Worm (Caenorhabditis elegans) whole organism, L2 larva: ENCODE data around the gene T09A5.15.

Experiments used
- C34F6.9 ChIP-seq: fragments of 150-350 bp; optimal IDR thresholded peaks from 2 replicates; lab custom pipeline; 2014; ENCODE audit warnings: missing biosample characterization, missing genetic modification characterization
- F13H6.1 ChIP-seq: sonication (generic microtip); optimal IDR thresholded peaks from 2 replicates; lab custom pipeline; 2016; ENCODE audit warnings: missing genetic modification characterization, missing compliant biosample characterization
- ZK546.5 ChIP-seq: sonication (generic microtip); optimal IDR thresholded peaks from 2 replicates; lab custom pipeline; 2017; ENCODE audit warnings: missing biosample characterization, missing genetic modification characterization
- ama-1 ChIP-seq: fragments of 150-350 bp; optimal IDR thresholded peaks from 2 replicates; lab custom pipeline; 2018; ENCODE audit warnings: inconsistent platforms
- ceh-82 ChIP-seq: fragments of 150-350 bp; optimal IDR thresholded peaks from 2 replicates; lab custom pipeline; 2014; ENCODE audit warnings: missing biosample characterization, missing genetic modification characterization
- crh-2 ChIP-seq: sonication (generic microtip); optimal IDR thresholded peaks from 2 replicates; lab custom pipeline; 2017; ENCODE audit warnings: missing biosample characterization, missing genetic modification characterization
- elt-3 ChIP-seq: sonication (generic microtip); optimal IDR thresholded peaks from 2 replicates; lab custom pipeline; 2017; ENCODE audit warnings: missing biosample characterization, missing genetic modification characterization
- fos-1 ChIP-seq: fragments of 150-350 bp; optimal IDR thresholded peaks from 2 replicates; lab custom pipeline; 2014; ENCODE audit warnings: missing biosample characterization, missing genetic modification characterization
- gmeb-1 ChIP-seq: fragments of 150-350 bp; optimal IDR thresholded peaks from 2 replicates; lab custom pipeline; 2014; ENCODE audit warnings: missing biosample characterization, missing genetic modification characterization
- lin-11 ChIP-seq: fragments of 150-350 bp; sonication (generic microtip); optimal IDR thresholded peaks from 2 replicates; lab custom pipeline; 2014; ENCODE audit warnings: missing biosample characterization, missing genetic modification characterization, inconsistent platforms, mixed read lengths
- lin-13 ChIP-seq: fragments of 150-350 bp; optimal IDR thresholded peaks from 2 replicates; lab custom pipeline; 2014; ENCODE audit warnings: missing biosample characterization, missing genetic modification reagents, missing genetic modification characterization
- lin-39 ChIP-seq: fragments of 150-350 bp; optimal IDR thresholded peaks from 2 replicates; lab custom pipeline; 2014; ENCODE audit warnings: missing biosample characterization, missing genetic modification reagents, missing genetic modification characterization
- lsy-2 ChIP-seq, 2 experiments: fragments of 150-350 bp in 1 of 2; sonication (generic microtip) in 1 of 2; optimal IDR thresholded peaks; 2 replicates each; lab custom pipeline; 2014 to 2017; ENCODE audit warnings: missing biosample characterization in 2 of 2, missing genetic modification characterization in 2 of 2
- mbf-1 ChIP-seq: sonication (generic microtip); optimal IDR thresholded peaks from 2 replicates; lab custom pipeline; 2017; ENCODE audit warnings: missing biosample characterization, missing genetic modification characterization
- nhr-10 ChIP-seq: sonication (generic microtip); optimal IDR thresholded peaks from 2 replicates; lab custom pipeline; 2017; ENCODE audit warnings: missing biosample characterization, missing genetic modification characterization
- nhr-129 ChIP-seq: fragments of 150-350 bp; optimal IDR thresholded peaks from 2 replicates; lab custom pipeline; 2014; ENCODE audit warnings: missing biosample characterization, missing genetic modification characterization
- nhr-21 ChIP-seq: fragments of 150-350 bp; optimal IDR thresholded peaks from 2 replicates; lab custom pipeline; 2014; ENCODE audit warnings: missing biosample characterization, missing genetic modification characterization
- nhr-23 ChIP-seq: fragments of 150-350 bp; optimal IDR thresholded peaks from 2 replicates; lab custom pipeline; 2014; ENCODE audit warnings: missing biosample characterization, missing genetic modification reagents, missing genetic modification characterization
- nhr-25 ChIP-seq: fragments of 150-350 bp; sonication (generic microtip); optimal IDR thresholded peaks from 3 replicates; lab custom pipeline; 2014; ENCODE audit warnings: missing biosample characterization, missing genetic modification characterization
- nhr-77 ChIP-seq: fragments of 150-350 bp; optimal IDR thresholded peaks from 2 replicates; lab custom pipeline; 2014; ENCODE audit warnings: missing biosample characterization, missing genetic modification characterization
- sem-4 ChIP-seq: fragments of 150-350 bp; optimal IDR thresholded peaks from 2 replicates; lab custom pipeline; 2014; ENCODE audit warnings: missing biosample characterization, missing genetic modification reagents, missing genetic modification characterization
- skn-1 ChIP-seq: sonication (generic microtip); optimal IDR thresholded peaks from 2 replicates; lab custom pipeline; 2017; ENCODE audit warnings: missing biosample characterization, missing genetic modification characterization
- sma-3 ChIP-seq: sonication (generic microtip); optimal IDR thresholded peaks from 2 replicates; lab custom pipeline; 2016; ENCODE audit warnings: missing genetic modification reagents, missing genetic modification characterization, missing compliant biosample characterization
- sma-9 ChIP-seq, 2 experiments: fragments of 150-350 bp in 1 of 2; sonication (generic microtip) in 1 of 2; optimal IDR thresholded peaks; 2 replicates each; lab custom pipeline; 2014 to 2016; ENCODE audit warnings: missing genetic modification characterization in 2 of 2, mild to moderate bottlenecking in 1 of 2, missing biosample characterization in 1 of 2, missing compliant biosample characterization in 1 of 2, missing genetic modification reagents in 1 of 2, moderate library complexity in 1 of 2
- snpc-4 ChIP-seq: fragments of 150-350 bp; optimal IDR thresholded peaks from 2 replicates; lab custom pipeline; 2014; ENCODE audit warnings: missing biosample characterization, missing genetic modification characterization
- unc-55 ChIP-seq: fragments of 150-350 bp; sonication (generic microtip); optimal IDR thresholded peaks from 3 replicates; lab custom pipeline; 2014; ENCODE audit warnings: missing biosample characterization, missing genetic modification reagents, missing genetic modification characterization
- zag-1 ChIP-seq: fragments of 150-350 bp; optimal IDR thresholded peaks from 2 replicates; lab custom pipeline; 2014; ENCODE audit warnings: missing biosample characterization, missing genetic modification characterization
- ztf-1 ChIP-seq: fragments of 200-800 bp; sonication (Bioruptor generic); conservative IDR thresholded peaks from 2 replicates; pipeline ENCODE4 v1.3.6; 2022; ENCODE audit warnings: missing genetic modification characterization, missing compliant biosample characterization
- ztf-11 ChIP-seq: sonication (generic microtip); optimal IDR thresholded peaks from 2 replicates; lab custom pipeline; 2017; ENCODE audit warnings: missing biosample characterization, missing genetic modification characterization

The T09A5.15 gene

DNA sequence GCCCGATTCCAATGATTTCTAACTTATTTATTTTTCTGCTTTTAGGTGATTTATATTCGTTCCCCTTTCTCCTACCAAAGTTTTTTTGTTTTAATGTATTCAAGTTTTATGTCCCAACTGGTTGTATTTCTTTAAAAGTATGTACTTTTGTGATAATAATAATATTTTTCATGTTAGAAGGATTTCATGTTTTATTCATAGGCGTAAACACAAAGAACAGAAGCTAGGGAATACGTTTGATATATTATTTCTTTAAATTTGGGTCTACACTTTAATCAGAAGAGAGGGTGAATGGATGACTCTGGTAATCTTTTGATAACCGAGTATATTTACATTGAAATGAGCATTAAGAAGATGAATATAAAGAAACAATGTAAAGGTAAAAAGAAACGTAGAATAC is 8.3 kb downstream of the T09A5.15 start:
- TF ChIP-seq nhr-129 (tag; lab: Kevin White, UChicago) = no peak
- peak; percentile 40 for TF ChIP-seq nhr-25

DNA sequence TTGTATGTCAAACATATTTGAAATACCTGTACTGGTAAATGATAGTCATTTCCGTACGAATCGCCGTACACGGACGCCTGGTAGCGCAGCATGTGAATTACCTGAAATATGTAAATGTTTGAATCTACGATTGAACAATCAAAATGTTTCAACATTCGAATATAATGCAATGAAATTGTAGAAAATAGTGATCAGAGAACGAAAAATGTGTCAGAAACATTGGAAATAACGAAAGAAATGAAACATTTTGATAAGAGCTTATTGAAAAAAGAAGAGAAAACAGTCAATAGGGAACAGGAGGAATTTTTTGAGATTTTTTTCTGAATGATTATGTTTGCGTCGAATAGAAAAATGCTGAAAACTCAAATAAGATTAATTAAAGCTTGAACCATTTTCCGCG is 12.3 kb downstream of the T09A5.15 start, which contains the start of gene ztf-17:
TSS of gene ztf-17 (minus strand) at position 101 of the 400 bp plus-strand sequence.
- TF ChIP-seq mbf-1 (tag; lab: Kevin White, UChicago) = no peak
- no peak for TF ChIP-seq unc-55 (GFP tag; lab: Kevin White, UChicago)
- no peak for TF ChIP-seq ztf-1 (GFP tag; lab: Robert Waterston, UW)
- no peak for TF ChIP-seq sma-9 (GFP tag; optimal IDR thresholded peaks at IDR 0.05; lab: Kevin White, UChicago)
- no peak for TF ChIP-seq sma-9 (tag; optimal IDR thresholded peaks at IDR 0.05; lab: Kevin White, UChicago)
- TF ChIP-seq nhr-25 = no peak
- TF ChIP-seq elt-3 (tag; lab: Kevin White, UChicago) = no peak
- no peak for TF ChIP-seq snpc-4 (tag; lab: Kevin White, UChicago)
- no peak for TF ChIP-seq ZK546.5 (tag; lab: Kevin White, UChicago)
- no peak for TF ChIP-seq sem-4
- TF ChIP-seq nhr-10 (tag; lab: Kevin White, UChicago) = no peak
- TF ChIP-seq lsy-2 (tag; optimal IDR thresholded peaks at IDR 0.05; lab: Kevin White, UChicago) = no peak
- TF ChIP-seq skn-1 = no peak
- TF ChIP-seq lin-13 (GFP tag; lab: Kevin White, UChicago) = no peak
- no peak for TF ChIP-seq lin-39 (tag; lab: Kevin White, UChicago)
- no peak for TF ChIP-seq zag-1 (tag; lab: Kevin White, UChicago)
- TF ChIP-seq, all 48 proteins: peak for 0

DNA sequence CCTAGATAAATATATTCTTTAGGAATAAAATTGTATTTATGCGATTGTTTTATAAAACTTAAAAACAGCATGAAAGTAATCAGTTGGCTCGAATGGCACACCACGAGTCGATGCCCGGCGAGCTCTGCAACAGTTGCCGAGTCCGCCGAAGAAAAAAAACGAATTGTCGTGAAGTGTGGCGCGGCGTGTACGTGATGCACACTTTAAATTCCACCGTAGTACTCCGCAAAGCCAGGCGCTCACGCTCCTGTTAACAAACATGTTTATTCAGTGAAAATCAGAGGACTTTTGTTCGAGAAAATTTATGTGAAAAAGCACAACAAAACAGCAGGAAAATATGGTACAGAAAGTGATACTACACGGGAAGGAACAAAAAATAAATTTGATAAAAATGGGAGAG is 12.9 kb downstream of the T09A5.15 start:
- peak; percentile 75 for TF ChIP-seq unc-55 (GFP tag; lab: Kevin White, UChicago)
- TF ChIP-seq C34F6.9 (tag; lab: Kevin White, UChicago) = peak; percentile 53
- peak; percentile 78 for TF ChIP-seq nhr-129 (tag; lab: Kevin White, UChicago)
- peak; percentile 30 for TF ChIP-seq sma-3 (GFP tag; lab: Kevin White, UChicago)
- TF ChIP-seq fos-1 (tag; lab: Kevin White, UChicago) = peak; percentile 21
- TF ChIP-seq zag-1 (tag; lab: Kevin White, UChicago) = peak; percentile 24
- no peak for TF ChIP-seq ceh-82
- peak; percentile 21 for TF ChIP-seq crh-2 (tag; lab: Kevin White, UChicago)
- no peak for TF ChIP-seq lin-11 (tag; lab: Kevin White, UChicago)
- peak; percentile 81 to 97 for TF ChIP-seq lsy-2 (tag; optimal IDR thresholded peaks at IDR 0.05; lab: Kevin White, UChicago)
- TF ChIP-seq F13H6.1 = peak; percentile 17
- TF ChIP-seq lin-13 (GFP tag; lab: Kevin White, UChicago) = no peak
- peak; percentile 13 for TF ChIP-seq nhr-25

DNA sequence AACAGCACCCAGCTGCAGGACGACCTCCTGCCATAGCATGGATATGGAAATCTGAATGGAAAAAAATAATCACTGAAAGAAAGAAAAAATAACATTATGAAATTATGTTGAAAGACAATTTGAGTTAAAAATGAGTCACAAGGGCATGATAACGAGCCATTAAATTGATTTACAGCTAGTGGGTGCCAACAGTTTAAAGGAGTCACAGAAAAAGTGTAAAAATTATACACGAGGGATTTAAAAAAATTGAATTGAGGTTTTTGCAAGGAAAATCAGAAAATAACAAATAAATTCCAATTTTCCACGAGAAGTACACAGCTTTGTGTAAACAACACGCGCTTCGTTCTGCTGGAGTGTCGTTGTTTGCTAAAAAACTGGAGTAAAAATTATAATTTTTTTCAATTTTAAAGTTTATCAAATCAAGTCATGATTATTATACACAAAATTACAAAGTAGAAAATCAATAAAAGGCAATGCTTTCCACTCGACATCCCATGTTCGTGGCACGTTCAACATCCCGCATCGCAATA is 16.1 kb downstream of the T09A5.15 start, which contains the start of gene T01H3.3:
TSS of gene T01H3.3 (minus strand) at position 51 of the 530 bp plus-strand sequence.
- TF ChIP-seq crh-2 (tag; lab: Kevin White, UChicago) = peak; percentile 39
- peak; percentile 77 for TF ChIP-seq unc-55 (GFP tag; lab: Kevin White, UChicago)
- TF ChIP-seq lin-11 (tag; lab: Kevin White, UChicago) = peak; percentile 11
- TF ChIP-seq gmeb-1 = peak; percentile 16
- no peak for TF ChIP-seq F13H6.1
- TF ChIP-seq fos-1 (tag; lab: Kevin White, UChicago) = no peak
- TF ChIP-seq nhr-129 (tag; lab: Kevin White, UChicago) = peak; percentile 36
- peak; percentile 32 for TF ChIP-seq sma-9 (GFP tag; optimal IDR thresholded peaks at IDR 0.05; lab: Kevin White, UChicago)
- TF ChIP-seq sma-9 (tag; optimal IDR thresholded peaks at IDR 0.05; lab: Kevin White, UChicago) = no peak
- no peak for TF ChIP-seq nhr-10 (tag; lab: Kevin White, UChicago)
- peak; percentile 31 for TF ChIP-seq nhr-25
- TF ChIP-seq lin-13 (GFP tag; lab: Kevin White, UChicago) = peak; percentile 44
- TF ChIP-seq lsy-2 (tag; optimal IDR thresholded peaks at IDR 0.05; lab: Kevin White, UChicago) = peak in 1 of 2 experiments; percentile 82
- peak; percentile 67 for TF ChIP-seq C34F6.9 (tag; lab: Kevin White, UChicago)
- TF ChIP-seq, all 48 proteins: peak for 10

DNA sequence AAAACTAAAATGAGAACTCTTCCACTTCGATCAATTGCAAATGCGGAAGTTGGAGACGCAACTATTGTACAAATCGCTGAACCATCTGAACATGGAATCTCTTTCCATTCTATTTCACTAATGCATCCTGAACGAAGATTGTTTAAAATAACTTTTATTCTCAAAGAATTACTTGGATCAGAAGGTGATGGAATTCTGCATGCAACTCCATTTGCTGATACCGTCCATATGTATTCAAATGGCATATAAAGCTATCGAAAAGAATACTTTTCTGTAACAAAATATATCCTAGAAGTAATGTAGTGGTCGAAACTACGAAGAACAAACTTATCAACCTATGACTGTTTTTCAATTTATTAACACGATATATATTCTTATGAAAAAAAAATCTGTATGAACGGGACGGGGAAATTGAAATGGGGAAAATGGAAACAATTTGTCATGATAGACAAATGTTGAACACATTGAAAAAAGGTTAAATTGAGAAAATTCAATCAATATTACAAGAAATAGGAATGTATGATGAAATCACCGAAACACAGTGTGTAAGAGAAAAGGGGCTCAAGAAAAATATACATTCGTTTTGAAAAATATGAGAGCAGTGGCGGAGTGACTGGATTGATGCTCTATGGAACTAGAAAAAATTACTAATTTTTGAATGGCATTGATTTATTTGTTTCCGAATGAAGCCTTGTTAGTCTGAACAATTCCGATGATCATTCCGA is 20.1 kb downstream of the T09A5.15 start, which contains the start of gene T01H3.2:
TSS of gene T01H3.2 (minus strand) at position 251 of the 725 bp plus-strand sequence.
- TF ChIP-seq fos-1 (tag; lab: Kevin White, UChicago) = no peak
- peak in 1 of 2 experiments; percentile 12 for TF ChIP-seq lsy-2 (tag; optimal IDR thresholded peaks at IDR 0.05; lab: Kevin White, UChicago)
- peak; percentile 2 for TF ChIP-seq ama-1 (lab: Kevin White, UChicago)
- TF ChIP-seq nhr-77 (tag; lab: Kevin White, UChicago) = no peak
- no peak for TF ChIP-seq sem-4
- no peak for TF ChIP-seq nhr-23
- no peak for TF ChIP-seq nhr-21 (tag; lab: Kevin White, UChicago)
- no peak for TF ChIP-seq lin-11 (tag; lab: Kevin White, UChicago)
- no peak for TF ChIP-seq C34F6.9 (tag; lab: Kevin White, UChicago)
- TF ChIP-seq ztf-11 = no peak
- peak; percentile 3 for TF ChIP-seq crh-2 (tag; lab: Kevin White, UChicago)
